Worm (Caenorhabditis elegans) whole organism, L1 larva: ENCODE data around the gene T21H3.5.

Experiments
- ama-1 ChIP-seq: fragments of 150-350 bp; optimal IDR thresholded peaks from 2 replicates; lab custom pipeline; 2014
- egl-27 ChIP-seq, 2 experiments: fragments of 150-350 bp in 1 of 2; sonication (generic microtip); optimal IDR thresholded peaks; 3 replicates each; lab custom pipeline; 2017 to 2018; ENCODE audit warnings: missing biosample characterization in 2 of 2, missing genetic modification characterization in 2 of 2, missing genetic modification reagents in 2 of 2
- lin-13 ChIP-seq: fragments of 150-350 bp; optimal IDR thresholded peaks from 2 replicates; lab custom pipeline; 2014; ENCODE audit warnings: missing biosample characterization, missing genetic modification reagents, missing genetic modification characterization
- lin-39 ChIP-seq: fragments of 150-350 bp; optimal IDR thresholded peaks from 2 replicates; lab custom pipeline; 2014; ENCODE audit warnings: missing biosample characterization, missing genetic modification reagents, missing genetic modification characterization
- nhr-12 ChIP-seq: sonication (generic microtip); optimal IDR thresholded peaks from 2 replicates; lab custom pipeline; 2017; ENCODE audit warnings: missing biosample characterization, missing genetic modification characterization
- nhr-237 ChIP-seq: fragments of 150-350 bp; optimal IDR thresholded peaks from 2 replicates; lab custom pipeline; 2014; ENCODE audit warnings: missing biosample characterization, missing genetic modification characterization
- snpc-4 ChIP-seq: fragments of 150-350 bp; optimal IDR thresholded peaks from 2 replicates; lab custom pipeline; 2014; ENCODE audit warnings: missing biosample characterization, missing genetic modification characterization
- sptf-1 ChIP-seq: fragments of 150-350 bp; optimal IDR thresholded peaks from 2 replicates; lab custom pipeline; 2014; ENCODE audit warnings: missing biosample characterization, missing genetic modification characterization
- tlp-1 ChIP-seq: fragments of 150-350 bp; optimal IDR thresholded peaks from 2 replicates; lab custom pipeline; 2014; ENCODE audit warnings: missing biosample characterization, missing genetic modification characterization
- unc-62 ChIP-seq: fragments of 150-350 bp; optimal IDR thresholded peaks from 2 replicates; lab custom pipeline; 2014; ENCODE audit warnings: missing biosample characterization, missing genetic modification reagents, missing genetic modification characterization
- unc-86 ChIP-seq: sonication (generic microtip); optimal IDR thresholded peaks from 2 replicates; lab custom pipeline; 2016; ENCODE audit warnings: missing genetic modification characterization, missing compliant biosample characterization
- zag-1 ChIP-seq: fragments of 150-350 bp; optimal IDR thresholded peaks from 2 replicates; lab custom pipeline; 2014; ENCODE audit warnings: missing biosample characterization, missing genetic modification characterization
- ztf-4 ChIP-seq: fragments of 150-350 bp; optimal IDR thresholded peaks from 2 replicates; lab custom pipeline; 2014; ENCODE audit warnings: missing biosample characterization, missing genetic modification characterization

DNA sequence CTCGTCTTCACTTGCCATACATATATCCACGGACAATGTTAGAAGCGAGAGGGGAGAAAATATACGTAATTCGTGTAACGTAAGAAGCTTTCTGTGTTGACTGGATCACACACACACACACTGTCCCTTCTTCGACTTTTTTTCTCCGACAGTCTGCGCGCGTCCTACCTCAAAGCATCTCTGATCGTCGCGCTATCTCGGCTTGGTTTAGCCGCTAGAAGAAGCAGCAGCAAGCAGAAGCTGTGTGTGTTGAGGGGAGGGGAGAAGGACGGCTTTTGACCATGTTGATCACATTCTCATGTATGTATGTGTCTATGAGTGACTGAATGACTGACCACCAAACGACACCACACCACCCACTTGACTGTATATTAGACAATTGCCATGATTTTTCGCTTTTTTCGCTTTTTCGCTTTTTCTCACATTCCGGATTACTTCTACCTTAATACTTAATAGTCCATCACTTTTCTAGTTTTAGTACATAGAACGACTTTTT is at the start of gene T21H3.5:
- no peak for TF ChIP-seq unc-86
- TF ChIP-seq ztf-4 (tag; lab: Kevin White, UChicago), result no peak
- TF ChIP-seq snpc-4 (tag; lab: Kevin White, UChicago), result no peak
- no peak for TF ChIP-seq zag-1 (tag; lab: Kevin White, UChicago)
- no peak for TF ChIP-seq lin-13 (GFP tag; lab: Kevin White, UChicago)
- TF ChIP-seq nhr-237 (tag; lab: Kevin White, UChicago), result no peak
- no peak for TF ChIP-seq lin-39 (tag; lab: Kevin White, UChicago)
- no peak for TF ChIP-seq sptf-1
- TF ChIP-seq egl-27 (tag; optimal IDR thresholded peaks at IDR 0.05; lab: Kevin White, UChicago), result no peak
- TF ChIP-seq unc-62 (GFP tag; lab: Kevin White, UChicago), result no peak
- TF ChIP-seq tlp-1 (tag; lab: Kevin White, UChicago), result no peak
- TF ChIP-seq nhr-12 (tag; lab: Kevin White, UChicago), result no peak
- no peak for TF ChIP-seq ama-1 (lab: Kevin White, UChicago)
